Fruit fly (Drosophila melanogaster) whole organism, embryonic: ENCODE measurements around the gene CG14971.

ENCODE experiments used
- Bteb2 ChIP-seq: fragments of 200-800 bp; sonication (Bioruptor generic); optimal IDR thresholded peaks from 2 replicates; lab custom pipeline; 2016; ENCODE audit warnings: missing biosample characterization, missing genetic modification characterization
- CG10209 ChIP-seq: fragments of 200-800 bp; sonication (Bioruptor generic); optimal IDR thresholded peaks from 3 replicates; lab custom pipeline; 2017; ENCODE audit warnings: missing biosample characterization, mild to moderate bottlenecking, missing genetic modification characterization, missing genetic modification reagents
- CG10321 ChIP-seq: fragments of 200-800 bp; sonication (Bioruptor generic); IDR thresholded peaks from 2 replicates; pipeline ENCODE4 v1.3.6; 2022; ENCODE audit warnings: missing biosample characterization, missing genetic modification characterization
- CG10565 ChIP-seq: fragments of 200-800 bp; sonication (Bioruptor generic); optimal IDR thresholded peaks from 3 replicates; lab custom pipeline; 2016; ENCODE audit warnings: missing biosample characterization, mild to moderate bottlenecking, missing genetic modification characterization
- CG12391 ChIP-seq: fragments of 200-800 bp; sonication (Bioruptor generic); optimal IDR thresholded peaks from 3 replicates; lab custom pipeline; 2018; ENCODE audit warnings: missing biosample characterization, mild to moderate bottlenecking, missing genetic modification characterization, moderate library complexity
- CG17612 ChIP-seq: fragments of 200-800 bp; sonication (Bioruptor generic); IDR thresholded peaks from 2 replicates; pipeline ENCODE4 v1.3.6; 2022; ENCODE audit warnings: missing biosample characterization, missing genetic modification characterization
- CG2875 ChIP-seq: fragments of 200-800 bp; sonication (Bioruptor generic); optimal IDR thresholded peaks from 2 replicates; lab custom pipeline; 2017; ENCODE audit warnings: missing biosample characterization, mild to moderate bottlenecking, missing genetic modification characterization, missing genetic modification reagents
- CG32532 ChIP-seq: fragments of 200-800 bp; sonication (Bioruptor generic); IDR thresholded peaks from 2 replicates; pipeline ENCODE4 v1.3.6; 2022; ENCODE audit warnings: missing biosample characterization, missing genetic modification characterization
- CG3726 ChIP-seq: fragments of 200-800 bp; sonication (Bioruptor generic); IDR thresholded peaks from 3 replicates; pipeline ENCODE4, ENCODE4 v1.3.6; 2022; ENCODE audit warnings: missing biosample characterization, missing genetic modification characterization
- CG4820 ChIP-seq: fragments of 200-800 bp; sonication (Bioruptor generic); optimal IDR thresholded peaks from 3 replicates; lab custom pipeline; 2016; ENCODE audit warnings: missing biosample characterization, missing genetic modification characterization
- CG5953 ChIP-seq: fragments of 200-800 bp; sonication (Bioruptor generic); IDR thresholded peaks from 2 replicates; pipeline ENCODE4 v1.3.6; 2022; ENCODE audit warnings: missing biosample characterization, missing genetic modification characterization
- CG6689 ChIP-seq: fragments of 200-800 bp; sonication (Bioruptor generic); IDR thresholded peaks from 2 replicates; pipeline ENCODE4 v1.3.6; 2022; ENCODE audit warnings: missing biosample characterization, missing genetic modification characterization
- CG7839 ChIP-seq: fragments of 200-800 bp; sonication (Bioruptor generic); optimal IDR thresholded peaks from 3 replicates; lab custom pipeline; 2018; ENCODE audit warnings: missing biosample characterization, mild to moderate bottlenecking, missing genetic modification characterization, moderate library complexity
- CG7963 ChIP-seq: fragments of 200-800 bp; sonication (Bioruptor generic); IDR thresholded peaks from 3 replicates; pipeline ENCODE4 v1.3.6; 2022; ENCODE audit warnings: missing biosample characterization, missing genetic modification characterization; ENCODE audit not compliant: partially characterized antibody
- D19A ChIP-seq: fragments of 200-800 bp; optimal IDR thresholded peaks from 3 replicates; lab custom pipeline; 2019; ENCODE audit warnings: missing biosample characterization, mild to moderate bottlenecking, missing genetic modification characterization, moderate library complexity
- Dll ChIP-seq: fragments of 200-800 bp; sonication (Bioruptor generic); IDR thresholded peaks from 4 replicates; pipeline ENCODE4 v1.3.6; 2022; ENCODE audit warnings: missing biosample characterization, missing genetic modification characterization; ENCODE audit not compliant: partially characterized antibody
- Dp ChIP-seq: fragments of 200-800 bp; sonication (Bioruptor generic); optimal IDR thresholded peaks from 2 replicates; lab custom pipeline; 2018; ENCODE audit warnings: missing biosample characterization, mild to moderate bottlenecking, missing genetic modification characterization, moderate library complexity
- E2f2 ChIP-seq: fragments of 200-800 bp; sonication (Bioruptor generic); IDR thresholded peaks from 2 replicates; pipeline ENCODE4 v1.3.6; 2022; ENCODE audit warnings: missing biosample characterization, missing genetic modification characterization
- MBD-R2 ChIP-seq: fragments of 200-800 bp; sonication (Bioruptor generic); IDR thresholded peaks from 2 replicates; pipeline ENCODE4 v1.3.6; 2022; ENCODE audit warnings: missing biosample characterization, missing genetic modification characterization
- MESR4 ChIP-seq: fragments of 200-800 bp; sonication (Bioruptor generic); optimal IDR thresholded peaks from 2 replicates; lab custom pipeline; 2018; ENCODE audit warnings: missing biosample characterization, mild to moderate bottlenecking, missing genetic modification characterization, moderate library complexity
- Med ChIP-seq: fragments of 200-800 bp; sonication (Bioruptor generic); peaks from one replicate; lab custom pipeline; 2016; ENCODE audit warnings: missing biosample characterization, missing genetic modification characterization, mild to moderate bottlenecking, inconsistent platforms, moderate library complexity
- Ptx1 ChIP-seq: fragments of 200-800 bp; sonication (Bioruptor generic); IDR thresholded peaks from 2 replicates; pipeline ENCODE4 v1.3.6; 2022; ENCODE audit warnings: missing biosample characterization, missing genetic modification characterization
- chn ChIP-seq: fragments of 200-800 bp; sonication (Bioruptor generic); optimal IDR thresholded peaks from 2 replicates; lab custom pipeline; 2016; ENCODE audit warnings: missing biosample characterization, missing genetic modification characterization
- disco-r ChIP-seq: fragments of 200-800 bp; sonication (Bioruptor generic); optimal IDR thresholded peaks from 2 replicates; lab custom pipeline; 2016; ENCODE audit warnings: missing biosample characterization, missing genetic modification characterization
- fd64A ChIP-seq: fragments of 200-800 bp; sonication (Bioruptor generic); optimal IDR thresholded peaks from 3 replicates; lab custom pipeline; 2018; ENCODE audit warnings: missing biosample characterization, mild to moderate bottlenecking, missing genetic modification characterization
- fu2 ChIP-seq: fragments of 200-800 bp; sonication (Bioruptor generic); optimal IDR thresholded peaks from 2 replicates; lab custom pipeline; 2016; ENCODE audit warnings: missing biosample characterization, missing genetic modification characterization
- gfzf ChIP-seq: fragments of 200-800 bp; sonication (Bioruptor generic); optimal IDR thresholded peaks from 2 replicates; lab custom pipeline; 2016; ENCODE audit warnings: missing biosample characterization, mild to moderate bottlenecking, missing genetic modification characterization, moderate library complexity
- lbe ChIP-seq: fragments of 200-800 bp; sonication (Bioruptor generic); optimal IDR thresholded peaks from 2 replicates; lab custom pipeline; 2016; ENCODE audit warnings: missing biosample characterization, mild to moderate bottlenecking, missing genetic modification characterization
- pzg ChIP-seq: fragments of 200-800 bp; sonication (Bioruptor generic); optimal IDR thresholded peaks from 3 replicates; lab custom pipeline; 2018; ENCODE audit warnings: missing biosample characterization, mild to moderate bottlenecking, missing genetic modification characterization, moderate library complexity
- rib ChIP-seq: fragments of 200-800 bp; sonication (Bioruptor generic); IDR thresholded peaks from 2 replicates; pipeline ENCODE4 v1.3.6; 2022; ENCODE audit warnings: missing biosample characterization, missing genetic modification characterization
- scrt ChIP-seq: fragments of 200-800 bp; sonication (Bioruptor generic); optimal IDR thresholded peaks from 2 replicates; lab custom pipeline; 2018; ENCODE audit warnings: missing biosample characterization, mild to moderate bottlenecking, missing genetic modification characterization, moderate library complexity
- stwl ChIP-seq: fragments of 200-800 bp; sonication (Bioruptor generic); optimal IDR thresholded peaks from 3 replicates; lab custom pipeline; 2018; ENCODE audit warnings: missing biosample characterization, mild to moderate bottlenecking, missing genetic modification characterization, moderate library complexity
- unpg ChIP-seq: fragments of 200-800 bp; sonication (Bioruptor generic); optimal IDR thresholded peaks from 3 replicates; lab custom pipeline; 2018; ENCODE audit warnings: missing biosample characterization, mild to moderate bottlenecking, missing genetic modification characterization, moderate library complexity
- zfh2 ChIP-seq: fragments of 200-800 bp; sonication (Bioruptor generic); optimal IDR thresholded peaks from 2 replicates; lab custom pipeline; 2016; ENCODE audit warnings: missing biosample characterization, missing genetic modification characterization

The CG14971 gene

DNA sequence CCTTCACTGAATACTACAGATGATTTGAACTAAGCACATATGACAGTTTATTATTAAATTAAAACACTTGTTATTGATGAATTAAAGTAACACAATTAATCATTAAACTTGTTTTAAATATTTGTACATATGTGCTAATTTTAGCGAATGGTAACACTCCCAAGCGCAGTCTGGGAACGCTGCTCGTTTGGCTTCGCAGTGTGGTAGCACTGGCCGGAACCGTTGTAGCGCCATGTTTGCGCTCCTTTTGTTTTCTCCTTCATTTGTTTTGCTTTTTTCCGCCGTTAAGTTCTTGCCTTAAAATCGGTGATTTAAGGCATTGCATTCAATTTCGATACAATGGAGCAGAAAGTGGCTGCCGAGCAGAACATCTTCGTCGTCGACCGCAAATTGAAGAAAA is 4.9 kb downstream of the CG14971 start, which contains the start of gene CycJ (continued):
- TF ChIP-seq CG10565 (no peak), CG7963 (GFP tag; lab: Robert Waterston, UW) (no peak), CG32532 (no peak), CG4820 (GFP tag; lab: Kevin White, UChicago) (no peak), Dll (GFP tag; lab: Robert Waterston, UW) (no peak), CG3726 (GFP tag; lab: Robert Waterston, UW) (no peak), MBD-R2 (peak; percentile 6; the same call in 1 of the 2 replicates), zfh2 (no peak), CG7839 (no peak), CG17612 (GFP tag; lab: Robert Waterston, UW) (no peak), chn (no peak), lbe (no peak), unpg (GFP tag; lab: Kevin White, UChicago) (no peak), pzg (GFP tag; lab: Kevin White, UChicago) (peak; percentile 8), fu2 (GFP tag; lab: Kevin White, UChicago) (no peak), Bteb2 (GFP tag; lab: Kevin White, UChicago) (no peak), CG10209 (no peak)

DNA sequence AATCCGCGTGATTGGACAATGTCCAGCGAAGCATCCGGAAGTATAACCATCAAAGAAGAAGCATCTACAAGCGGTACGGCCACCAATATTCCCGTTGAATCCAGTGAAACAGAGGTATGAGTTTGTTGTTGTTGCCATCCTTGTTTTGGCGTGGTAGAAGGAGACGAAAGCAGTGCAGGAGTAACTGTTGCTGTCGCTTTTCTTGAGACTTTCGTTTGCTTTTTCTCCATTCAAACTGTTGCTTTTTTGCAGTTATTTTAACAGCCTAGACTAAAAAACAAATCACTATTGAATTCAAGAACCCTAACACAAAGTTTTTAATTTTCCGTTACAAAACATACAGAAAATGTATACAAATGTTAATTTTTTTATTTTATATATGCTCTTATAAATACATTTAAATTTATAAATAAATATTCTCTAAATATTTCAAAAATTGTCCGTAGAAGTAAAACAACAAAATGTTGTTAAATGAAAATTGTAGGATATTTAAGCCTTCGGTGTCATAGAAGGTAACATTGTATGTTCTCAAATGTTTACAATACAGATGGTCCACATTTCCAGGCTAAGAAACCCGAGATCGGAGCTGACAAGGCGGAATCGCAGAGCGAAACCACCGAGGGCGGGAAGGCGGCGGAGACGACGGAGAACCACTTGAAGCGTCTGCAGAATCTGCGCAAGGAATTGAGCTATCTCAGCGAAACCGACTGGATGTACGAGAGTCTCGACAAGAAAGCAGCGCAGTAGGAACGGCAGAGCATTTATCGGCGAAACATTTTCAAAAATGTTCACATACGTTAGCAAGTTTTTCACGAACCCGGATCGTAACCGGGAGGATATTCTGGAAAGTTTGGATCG is 9.3 kb downstream of the CG14971 start:
- TF ChIP-seq CG10321 (GFP tag; lab: Robert Waterston, UW) (peak; percentile 69), Med (GFP tag; lab: Kevin White, UChicago) (peak; percentile 37), CG32532 (no peak), D19A (tag; lab: Kevin White, UChicago) (peak; percentile 5), scrt (peak; percentile 70)

DNA sequence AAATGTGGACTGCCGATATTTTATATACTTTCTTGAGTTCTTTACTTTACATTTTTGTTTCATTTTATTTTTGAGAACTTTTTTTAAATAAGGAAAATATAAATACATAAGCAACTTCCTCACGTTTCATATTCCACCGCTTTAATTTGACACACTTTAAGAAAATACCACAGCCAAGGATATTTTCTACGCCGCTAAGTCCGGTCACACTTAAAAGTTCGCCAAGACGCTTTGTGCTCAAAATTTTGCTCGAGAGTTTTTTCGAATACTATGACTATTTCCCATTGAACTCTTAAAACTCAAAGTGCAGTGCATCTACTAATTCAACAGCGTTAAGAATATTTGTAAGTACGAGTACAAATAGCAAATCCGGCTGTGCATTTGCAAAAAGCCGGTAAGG is 10.0 kb downstream of the CG14971 start, which contains the start of the genes CG46463 and armi:
Gene CG46463 (plus strand): TSS at position 197 of the 400 bp plus-strand sequence.
Gene armi (plus strand): TSS at position 199 of the 400 bp plus-strand sequence.
- peak; percentile 69 for TF ChIP-seq gfzf (GFP tag; lab: Kevin White, UChicago)
- no peak for TF ChIP-seq MESR4
- no peak for TF ChIP-seq CG12391
- TF ChIP-seq CG5953, result no peak
- TF ChIP-seq Dp (GFP tag; lab: Kevin White, UChicago), result peak; percentile 55
- peak; percentile 30 for TF ChIP-seq pzg (GFP tag; lab: Kevin White, UChicago)
- 0 out of 2 replicates have a peak, but pooled peaks have one; percentile 7 for TF ChIP-seq CG6689 (GFP tag; lab: Robert Waterston, UW)
- no peak for TF ChIP-seq rib (GFP tag; lab: Robert Waterston, UW)
- no peak for TF ChIP-seq CG2875
- TF ChIP-seq fd64A (GFP tag; lab: Kevin White, UChicago), result no peak
- TF ChIP-seq E2f2 (GFP tag; lab: Robert Waterston, UW), result peak; percentile 46
- TF ChIP-seq disco-r (GFP tag; lab: Kevin White, UChicago), result no peak
- no peak for TF ChIP-seq Ptx1 (GFP tag; lab: Robert Waterston, UW)
- no peak for TF ChIP-seq CG32532
- TF ChIP-seq MBD-R2, result peak; percentile 55
- peak; percentile 37 for TF ChIP-seq stwl (tag; lab: Kevin White, UChicago)
